Worm (Caenorhabditis elegans) whole organism, late embryonic: ENCODE measurements around the gene F56B3.9.

Source experiments
- K09A11.1 ChIP-seq: sonication (generic microtip); optimal IDR thresholded peaks from 2 replicates; lab custom pipeline; 2017; ENCODE audit warnings: antibody characterized with exemption, mild to moderate bottlenecking, missing genetic modification characterization, missing compliant biosample characterization; ENCODE audit not compliant: insufficient read depth
- ceh-24 ChIP-seq: sonication (generic microtip); optimal IDR thresholded peaks from 2 replicates; lab custom pipeline; 2016; ENCODE audit warnings: mild to moderate bottlenecking, missing genetic modification characterization, missing compliant biosample characterization
- mec-3 ChIP-seq: sonication (generic microtip); optimal IDR thresholded peaks from 2 replicates; lab custom pipeline; 2016; ENCODE audit warnings: borderline replicate concordance, missing genetic modification characterization, missing compliant biosample characterization
- ttx-3 ChIP-seq: sonication (generic microtip); optimal IDR thresholded peaks from 2 replicates; lab custom pipeline; 2016; ENCODE audit warnings: missing genetic modification reagents, missing genetic modification characterization, missing compliant biosample characterization

- TF ChIP-seq K09A11.1, result no peak
- no peak for TF ChIP-seq ceh-24
- TF ChIP-seq mec-3 (tag; lab: Kevin White, UChicago), result no peak
- TF ChIP-seq ttx-3, result no peak
These were observed 2.8 kb upstream of the F56B3.9 start, which contains the start of gene F56B3.2 for ce11 chrIV:768312-768711.
